Worm (Caenorhabditis elegans) whole organism, L1 larva: ENCODE data around the gene fask-1.
A peak's percentile ranks its signal among the peaks of the same experiment; 100 is the strongest.

ENCODE experiments used
- C16A3.4 ChIP-seq: fragments of 150-350 bp; optimal IDR thresholded peaks from 2 replicates; lab custom pipeline; 2014; ENCODE audit warnings: missing biosample characterization, missing genetic modification characterization
- Y116A8C.19 ChIP-seq: sonication (generic microtip); optimal IDR thresholded peaks from 2 replicates; lab custom pipeline; 2016; ENCODE audit warnings: missing compliant biosample characterization, missing genetic modification characterization, borderline replicate concordance
- aha-1 ChIP-seq: fragments of 150-350 bp; optimal IDR thresholded peaks from 2 replicates; lab custom pipeline; 2014; ENCODE audit warnings: missing biosample characterization, missing genetic modification characterization
- alr-1 ChIP-seq: fragments of 200-800 bp; sonication (Bioruptor generic); optimal IDR thresholded peaks from 2 replicates; lab custom pipeline; 2018; ENCODE audit warnings: borderline replicate concordance, mild to moderate bottlenecking, missing genetic modification characterization, missing compliant biosample characterization
- blmp-1 ChIP-seq: fragments of 150-350 bp; optimal IDR thresholded peaks from 2 replicates; lab custom pipeline; 2014; ENCODE audit warnings: missing biosample characterization, missing genetic modification characterization
- ceh-88 ChIP-seq: fragments of 200-800 bp; sonication (Bioruptor generic); IDR thresholded peaks from 2 replicates; pipeline ENCODE4 v1.3.6; 2022; ENCODE audit warnings: missing genetic modification characterization, missing compliant biosample characterization
- ces-1 ChIP-seq: fragments of 150-350 bp; optimal IDR thresholded peaks from 2 replicates; lab custom pipeline; 2014; ENCODE audit warnings: missing biosample characterization, missing genetic modification reagents, missing genetic modification characterization
- dpl-1 ChIP-seq, 3 experiments: fragments of 150-350 bp in 2 of 3; sonication (generic microtip) in 1 of 3; optimal IDR thresholded peaks; 2 replicates each; lab custom pipeline; 2014 to 2017; ENCODE audit warnings: missing biosample characterization in 3 of 3, missing genetic modification characterization in 3 of 3, missing genetic modification reagents in 3 of 3
- dsc-1 ChIP-seq: sonication (generic microtip); optimal IDR thresholded peaks from 2 replicates; lab custom pipeline; 2016; ENCODE audit warnings: mild to moderate bottlenecking, missing genetic modification characterization, missing compliant biosample characterization
- efl-1 ChIP-seq, 4 experiments: fragments of 150-350 bp; optimal IDR thresholded peaks in 3 of 4; peaks in 1 of 4; 1 replicate in 1 of 4; 2 replicates in 3 of 4; lab custom pipeline; 2014; ENCODE audit warnings: missing biosample characterization in 2 of 4, missing genetic modification characterization in 2 of 4, missing genetic modification reagents in 2 of 4
- egl-13 ChIP-seq: sonication (generic microtip); optimal IDR thresholded peaks from 2 replicates; lab custom pipeline; 2016; ENCODE audit warnings: missing genotype, missing genetic modification reagents, missing genetic modification characterization, missing compliant biosample characterization
- elt-3 ChIP-seq, 6 experiments: fragments of 150-350 bp in 1 of 6; sonication (generic microtip); optimal IDR thresholded peaks; 2 replicates each; lab custom pipeline; 2017 to 2018; ENCODE audit warnings: missing biosample characterization in 6 of 6, missing genetic modification characterization in 6 of 6, inconsistent platforms in 1 of 6
- fkh-8 ChIP-seq: sonication (generic microtip); optimal IDR thresholded peaks from 2 replicates; lab custom pipeline; 2016; ENCODE audit warnings: mild to moderate bottlenecking, missing genetic modification characterization, missing compliant biosample characterization
- fos-1 ChIP-seq: fragments of 150-350 bp; optimal IDR thresholded peaks from 2 replicates; lab custom pipeline; 2014; ENCODE audit warnings: missing biosample characterization, missing genetic modification characterization
- grh-1 ChIP-seq: fragments of 200-800 bp; sonication (Bioruptor generic); IDR thresholded peaks from 2 replicates; pipeline ENCODE4 v1.3.6; 2022; ENCODE audit warnings: missing genetic modification reagents, missing genetic modification characterization, missing compliant biosample characterization
- isw-1 ChIP-seq: fragments of 200-800 bp; sonication (Bioruptor generic); IDR thresholded peaks from 2 replicates; pipeline ENCODE4 v1.3.6; 2022; ENCODE audit warnings: missing genetic modification characterization, missing compliant biosample characterization
- jun-1 ChIP-seq: fragments of 150-350 bp; optimal IDR thresholded peaks from 2 replicates; lab custom pipeline; 2014; ENCODE audit warnings: missing biosample characterization, missing genetic modification reagents, missing genetic modification characterization
- lin-14 ChIP-seq: fragments of 200-800 bp; sonication (Bioruptor generic); optimal IDR thresholded peaks from 2 replicates; lab custom pipeline; 2018; ENCODE audit warnings: mild to moderate bottlenecking, missing genetic modification characterization, moderate library complexity, missing compliant biosample characterization
- lin-35 ChIP-seq, 2 experiments: fragments of 150-350 bp; optimal IDR thresholded peaks; 2 replicates each; lab custom pipeline; 2014; ENCODE audit warnings: missing biosample characterization in 2 of 2, missing genetic modification characterization in 2 of 2, missing genetic modification reagents in 2 of 2
- lin-39 ChIP-seq: fragments of 150-350 bp; optimal IDR thresholded peaks from 2 replicates; lab custom pipeline; 2014; ENCODE audit warnings: missing biosample characterization, missing genetic modification reagents, missing genetic modification characterization
- mdl-1 ChIP-seq, 2 experiments: fragments of 150-350 bp; optimal IDR thresholded peaks; 2 replicates each; lab custom pipeline; 2014 to 2017; ENCODE audit warnings: missing biosample characterization in 2 of 2, missing genetic modification characterization in 2 of 2, inconsistent platforms in 1 of 2
- nhr-19 ChIP-seq: fragments of 200-800 bp; sonication (Bioruptor generic); conservative IDR thresholded peaks from 2 replicates; pipeline ENCODE4 v1.3.6; 2022; ENCODE audit warnings: missing genetic modification characterization, missing compliant biosample characterization
- nhr-20 ChIP-seq: sonication (generic microtip); optimal IDR thresholded peaks from 2 replicates; lab custom pipeline; 2016; ENCODE audit warnings: mild to moderate bottlenecking, missing genetic modification characterization, missing compliant biosample characterization
- nhr-47 ChIP-seq: sonication (generic microtip); optimal IDR thresholded peaks from 2 replicates; lab custom pipeline; 2016; ENCODE audit warnings: mild to moderate bottlenecking, missing genetic modification characterization, moderate library complexity, missing compliant biosample characterization
- nhr-71 ChIP-seq: sonication (generic microtip); optimal IDR thresholded peaks from 2 replicates; lab custom pipeline; 2016; ENCODE audit warnings: mild to moderate bottlenecking, missing genetic modification characterization, moderate library complexity, missing compliant biosample characterization
- nhr-76 ChIP-seq: sonication (generic microtip); optimal IDR thresholded peaks from 2 replicates; lab custom pipeline; 2017; ENCODE audit warnings: missing biosample characterization, missing genetic modification characterization
- nhr-77 ChIP-seq: fragments of 150-350 bp; optimal IDR thresholded peaks from 2 replicates; lab custom pipeline; 2014; ENCODE audit warnings: missing biosample characterization, missing genetic modification characterization
- nhr-84 ChIP-seq: sonication (generic microtip); optimal IDR thresholded peaks from 2 replicates; lab custom pipeline; 2017; ENCODE audit warnings: missing biosample characterization, missing genetic modification characterization
- pag-3 ChIP-seq: sonication (generic microtip); optimal IDR thresholded peaks from 2 replicates; lab custom pipeline; 2017; ENCODE audit warnings: missing genetic modification characterization, mild to moderate bottlenecking, missing compliant biosample characterization, antibody characterized with exemption, borderline replicate concordance; ENCODE audit not compliant: insufficient read depth
- pax-3 ChIP-seq: fragments of 200-800 bp; sonication (Bioruptor generic); optimal IDR thresholded peaks from 2 replicates; lab custom pipeline; 2018; ENCODE audit warnings: mild to moderate bottlenecking, missing genetic modification characterization, moderate library complexity, missing compliant biosample characterization
- pqm-1 ChIP-seq: sonication (generic microtip); optimal IDR thresholded peaks from 3 replicates; lab custom pipeline; 2017; ENCODE audit warnings: missing biosample characterization, missing genetic modification characterization
- snpc-4 ChIP-seq: fragments of 150-350 bp; optimal IDR thresholded peaks from 2 replicates; lab custom pipeline; 2014; ENCODE audit warnings: missing biosample characterization, missing genetic modification characterization
- snu-23 ChIP-seq: sonication (generic microtip); optimal IDR thresholded peaks from 2 replicates; lab custom pipeline; 2016; ENCODE audit warnings: missing genetic modification characterization, missing compliant biosample characterization
- sox-4 ChIP-seq: sonication (generic microtip); optimal IDR thresholded peaks from 2 replicates; lab custom pipeline; 2016; ENCODE audit warnings: missing genetic modification characterization, missing compliant biosample characterization
- sup-37 ChIP-seq: fragments of 200-800 bp; sonication (Bioruptor generic); optimal IDR thresholded peaks from 2 replicates; lab custom pipeline; 2018; ENCODE audit warnings: mild to moderate bottlenecking, missing genetic modification characterization, missing compliant biosample characterization
- swsn-7 ChIP-seq: sonication (generic microtip); optimal IDR thresholded peaks from 2 replicates; lab custom pipeline; 2016; ENCODE audit warnings: missing genetic modification characterization, missing compliant biosample characterization
- tbx-2 ChIP-seq: sonication (generic microtip); optimal IDR thresholded peaks from 2 replicates; lab custom pipeline; 2016; ENCODE audit warnings: missing genetic modification characterization, missing compliant biosample characterization
- tlp-1 ChIP-seq: fragments of 150-350 bp; optimal IDR thresholded peaks from 2 replicates; lab custom pipeline; 2014; ENCODE audit warnings: missing biosample characterization, missing genetic modification characterization
- unc-30 ChIP-seq: sonication (generic microtip); optimal IDR thresholded peaks from 2 replicates; lab custom pipeline; 2017; ENCODE audit warnings: missing biosample characterization, missing genetic modification characterization
- unc-62 ChIP-seq: fragments of 150-350 bp; optimal IDR thresholded peaks from 2 replicates; lab custom pipeline; 2014; ENCODE audit warnings: missing biosample characterization, missing genetic modification reagents, missing genetic modification characterization
- vab-15 ChIP-seq: sonication (generic microtip); optimal IDR thresholded peaks from 2 replicates; lab custom pipeline; 2017; ENCODE audit warnings: missing genotype, mild to moderate bottlenecking, missing genetic modification characterization, missing compliant biosample characterization
- xbp-1 ChIP-seq: sonication (generic microtip); optimal IDR thresholded peaks from 2 replicates; lab custom pipeline; 2016; ENCODE audit warnings: missing genetic modification characterization, missing compliant biosample characterization
- zag-1 ChIP-seq: fragments of 150-350 bp; optimal IDR thresholded peaks from 2 replicates; lab custom pipeline; 2014; ENCODE audit warnings: missing biosample characterization, missing genetic modification characterization
- zip-4 ChIP-seq: fragments of 200-800 bp; sonication (Bioruptor generic); optimal IDR thresholded peaks from 2 replicates; lab custom pipeline; 2018; ENCODE audit warnings: mild to moderate bottlenecking, missing genetic modification characterization, moderate library complexity, missing compliant biosample characterization

fask-1 gene

DNA sequence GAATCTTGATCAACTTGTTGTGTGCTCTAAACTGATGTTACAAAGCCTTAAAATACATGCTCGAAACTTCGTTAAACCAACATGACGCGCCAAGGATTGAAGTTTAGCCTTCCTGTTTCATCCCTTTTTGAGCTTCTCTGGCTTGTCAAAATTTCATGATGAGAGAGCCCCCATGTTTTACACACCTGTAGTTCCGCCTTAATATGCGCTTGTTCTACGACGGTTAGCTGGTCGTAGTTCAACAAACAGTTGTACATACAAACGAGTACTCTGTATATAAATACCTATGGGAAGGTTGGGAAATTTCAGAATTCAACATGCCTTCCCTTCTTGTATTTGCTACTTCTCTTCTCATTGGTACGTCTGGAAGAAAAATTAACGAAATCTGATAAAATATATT is 32.1 kb upstream of the fask-1 start, which contains the start of gene scl-6:
TSS of gene scl-6 (plus strand) at position 301 of the 400 bp plus-strand sequence.
- TF ChIP-seq nhr-71 (tag; lab: Kevin White, UChicago) = no peak

DNA sequence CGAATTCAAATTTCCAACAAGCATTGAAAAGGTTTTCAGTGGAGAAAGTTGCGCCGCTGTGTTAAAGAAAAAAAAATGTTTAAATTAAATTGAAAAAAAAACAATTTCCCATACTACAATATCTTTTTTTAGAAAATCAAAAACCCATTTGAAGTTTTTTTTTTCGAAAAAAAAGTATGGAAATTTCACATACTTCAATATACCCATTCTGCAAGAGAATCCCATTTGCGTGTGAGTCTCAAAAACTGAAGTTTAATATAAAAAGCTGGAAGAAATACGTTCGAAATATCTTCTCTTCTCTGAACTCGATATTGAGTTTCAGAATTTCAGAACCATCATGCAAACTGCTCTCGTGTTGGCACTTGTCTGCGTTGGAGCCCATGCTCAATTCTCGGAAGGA is 30.4 kb upstream of the fask-1 start, which contains the start of gene scl-7:
TSS of gene scl-7 (plus strand) at position 301 of the 400 bp plus-strand sequence.
- no peak for TF ChIP-seq xbp-1 (tag; lab: Kevin White, UChicago)
- no peak for TF ChIP-seq sox-4
- TF ChIP-seq ces-1 (GFP tag; lab: Kevin White, UChicago) = no peak
- TF ChIP-seq Y116A8C.19 (tag; lab: Kevin White, UChicago) = no peak
- no peak for TF ChIP-seq dsc-1 (tag; lab: Kevin White, UChicago)

DNA sequence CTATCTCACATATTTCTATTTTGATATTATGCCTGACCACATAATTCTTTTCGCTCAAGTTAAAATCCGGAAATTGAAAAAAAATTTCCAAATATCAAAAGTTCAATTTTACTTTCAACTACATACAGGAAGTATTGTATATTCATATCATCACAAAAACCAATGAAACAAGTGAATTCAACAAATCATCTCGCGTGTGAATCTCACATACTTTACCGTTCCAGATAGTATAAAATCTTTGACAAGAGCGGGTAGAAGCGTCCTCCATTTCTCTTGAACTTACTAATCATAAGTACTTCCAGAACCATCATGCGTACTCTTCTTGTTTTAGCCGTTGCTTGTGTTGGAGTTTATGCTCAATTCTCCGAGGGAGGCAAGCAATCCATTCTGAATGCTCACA is 29.1 kb upstream of the fask-1 start, which contains the start of gene scl-8:
TSS of gene scl-8 (plus strand) at position 301 of the 400 bp plus-strand sequence.
- TF ChIP-seq lin-35 (GFP tag; optimal IDR thresholded peaks at IDR 0.05; lab: Kevin White, UChicago) (no peak), nhr-47 (tag; lab: Kevin White, UChicago) (no peak), zip-4 (GFP tag; lab: Kevin White, UChicago) (no peak)
- TF ChIP-seq, all 84 proteins: peak for 0

DNA sequence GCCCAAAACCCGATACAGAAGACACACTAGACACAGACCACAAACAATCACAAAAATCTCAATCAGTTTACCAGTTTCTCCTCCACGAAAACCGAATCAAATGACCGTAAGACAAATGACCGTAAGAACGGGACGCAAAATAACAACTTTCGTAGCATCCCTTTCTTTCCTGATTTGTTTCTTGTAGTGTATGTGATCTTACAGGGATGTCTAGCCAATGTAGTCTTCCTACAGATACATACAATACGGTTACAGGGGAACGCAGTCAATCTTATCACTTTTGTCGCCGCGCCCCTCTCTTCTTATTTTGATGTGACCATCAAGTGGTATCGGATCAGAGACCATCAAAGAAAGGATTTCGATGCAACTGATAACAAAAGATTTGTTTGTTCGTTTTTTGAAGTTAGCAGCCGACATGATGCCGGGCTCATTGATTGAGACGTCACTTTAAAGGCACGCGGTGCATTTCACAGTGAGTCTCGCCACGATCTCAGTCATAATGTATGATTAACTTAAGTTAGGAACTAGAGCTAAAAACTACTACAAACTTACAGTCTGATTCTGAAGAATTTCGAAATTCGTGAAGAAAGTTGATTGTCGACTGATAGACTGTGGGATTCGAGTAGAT is 24.8 kb upstream of the fask-1 start:
- no peak for TF ChIP-seq isw-1
- no peak for TF ChIP-seq swsn-7 (tag; lab: Kevin White, UChicago)
- no peak for TF ChIP-seq Y116A8C.19 (tag; lab: Kevin White, UChicago)
- TF ChIP-seq fkh-8 (tag; lab: Kevin White, UChicago) = no peak
- TF ChIP-seq snu-23 = peak; percentile 42
- TF ChIP-seq egl-13 = no peak
- TF ChIP-seq sup-37 (GFP tag; lab: Kevin White, UChicago) = no peak
- TF ChIP-seq dpl-1 (GFP tag; optimal IDR thresholded peaks at IDR 0.05; lab: Kevin White, UChicago) = peak in 1 of 3 experiments; percentile 3
- TF ChIP-seq jun-1 (tag; lab: Kevin White, UChicago) = no peak
- no peak for TF ChIP-seq nhr-84 (tag; lab: Kevin White, UChicago)
- no peak for TF ChIP-seq alr-1
- no peak for TF ChIP-seq fos-1 (tag; lab: Kevin White, UChicago)
- 0 out of 2 replicates have a peak, but pooled peaks have one; percentile 8 for TF ChIP-seq grh-1 (GFP tag; lab: Robert Waterston, UW)
- peak; percentile 34; the same call in 1 of the 2 replicates for TF ChIP-seq nhr-19 (GFP tag; lab: Robert Waterston, UW)
- peak in 1 of 2 experiments; percentile 32 for TF ChIP-seq mdl-1 (tag; optimal IDR thresholded peaks at IDR 0.05; lab: Kevin White, UChicago)
- no peak for TF ChIP-seq unc-62 (GFP tag; lab: Kevin White, UChicago)
- no peak for TF ChIP-seq zip-4 (GFP tag; lab: Kevin White, UChicago)
- TF ChIP-seq vab-15 = no peak
- peak in 4 of 6 experiments; percentile 14 to 67 (median 36) for TF ChIP-seq elt-3 (tag; optimal IDR thresholded peaks at IDR 0.05; lab: Kevin White, UChicago)
- no peak for TF ChIP-seq snpc-4 (tag; lab: Kevin White, UChicago)
- TF ChIP-seq aha-1 (tag; lab: Kevin White, UChicago) = no peak
- no peak for TF ChIP-seq C16A3.4 (tag; lab: Kevin White, UChicago)
- peak in 1 of 2 experiments; percentile 45 for TF ChIP-seq lin-35 (GFP tag; optimal IDR thresholded peaks at IDR 0.05; lab: Kevin White, UChicago)
- TF ChIP-seq nhr-76 (tag; lab: Kevin White, UChicago) = no peak
- no peak for TF ChIP-seq ceh-88
- TF ChIP-seq efl-1 (optimal IDR thresholded peaks at IDR 0.05; lab: Kevin White, UChicago) = no peak
- no peak for TF ChIP-seq efl-1 (GFP tag; optimal IDR thresholded peaks at IDR 0.05 in 1 of 2; lab: Kevin White, UChicago)
- no peak for TF ChIP-seq nhr-47 (tag; lab: Kevin White, UChicago)
- peak; percentile 69 for TF ChIP-seq blmp-1
- TF ChIP-seq lin-39 (tag; lab: Kevin White, UChicago) = no peak
- peak; percentile 71 for TF ChIP-seq lin-14 (GFP tag; lab: Kevin White, UChicago)
- no peak for TF ChIP-seq tbx-2 (tag; lab: Kevin White, UChicago)
- no peak for TF ChIP-seq tlp-1 (tag; lab: Kevin White, UChicago)
- TF ChIP-seq unc-30 = no peak
- TF ChIP-seq pqm-1 = no peak
- no peak for TF ChIP-seq pag-3
- TF ChIP-seq nhr-77 (tag; lab: Kevin White, UChicago) = no peak
- TF ChIP-seq pax-3 (tag; lab: Kevin White, UChicago) = no peak
- no peak for TF ChIP-seq zag-1
- TF ChIP-seq nhr-20 (tag; lab: Kevin White, UChicago) = peak; percentile 65
